Worm (Caenorhabditis elegans): ENCODE results near the gene pigb-1.

DNA sequence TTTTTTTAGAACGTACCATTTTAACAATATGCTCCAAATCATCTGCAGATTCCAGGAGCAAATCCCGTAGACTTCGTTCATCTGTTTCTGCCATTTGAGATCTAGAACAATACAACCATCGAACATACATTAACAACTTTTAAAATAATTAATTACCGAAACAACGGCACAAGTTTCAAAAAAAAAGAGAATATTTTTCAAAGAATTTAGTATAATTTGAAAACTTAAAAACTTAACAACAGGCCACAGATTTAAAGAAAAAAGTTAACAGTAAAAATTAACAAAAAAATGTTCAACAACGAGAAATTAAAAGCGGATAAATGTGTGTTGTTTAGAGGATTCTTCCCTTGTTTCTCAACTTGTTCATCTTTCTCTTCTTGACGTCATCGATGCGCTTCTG, 49.0 kb downstream of the pigb-1 start, which contains the start of gene mdt-4:
- TF ChIP-seq klf-2 (GFP tag; conservative IDR thresholded peaks at IDR 0.05) (no peak), tab-1 (GFP tag; IDR thresholded peaks at IDR 0.05) (no peak), med-1 (GFP tag; optimal IDR thresholded peaks at IDR 0.05; ENCODE audit: insufficient read depth) (no peak), flt-1 (GFP tag; IDR thresholded peaks at IDR 0.05) (no peak), cog-1 (tag; optimal IDR thresholded peaks at IDR 0.05) (no peak), T22C8.4 (GFP tag; IDR thresholded peaks at IDR 0.05) (no peak), ztf-29 (GFP tag; IDR thresholded peaks at IDR 0.05) (no peak), ztf-23 (GFP tag; IDR thresholded peaks at IDR 0.05) (no peak), ref-1 (GFP tag; conservative IDR thresholded peaks at IDR 0.05) (no peak)
